Worm (Caenorhabditis elegans): Measurements from ENCODE around the gene K10G4.10.
"Not testable (repeated sequence)": the region's sequence is repeated elsewhere in the genome, so short reads cannot be mapped to it uniquely, and the experiment has no call there.

K10G4.10 gene

ce11 chrV:17248915-17249314 is 24.4 kb upstream of the K10G4.10 start, which contains the start of gene clec-243:
clec-243 (minus strand) TSS chrV:17249015.
- TF ChIP-seq T23F11.4 (GFP tag; optimal IDR thresholded peaks at IDR 0.05) (no peak), lim-6 (tag; optimal IDR thresholded peaks at IDR 0.05) (no peak), unc-42 (tag; optimal IDR thresholded peaks at IDR 0.05) (no peak), hlh-6 (tag; optimal IDR thresholded peaks at IDR 0.05) (no peak), unc-55 (GFP tag; optimal IDR thresholded peaks at IDR 0.05) (no peak), elt-4 (tag; optimal IDR thresholded peaks at IDR 0.05) (no peak), fax-1 (tag; optimal IDR thresholded peaks at IDR 0.05) (no peak), ceh-22 (tag; optimal IDR thresholded peaks at IDR 0.05) (no peak), zip-5 (tag; optimal IDR thresholded peaks at IDR 0.05) (no peak), unc-3 (GFP tag; conservative IDR thresholded peaks at IDR 0.05) (no peak), unc-3 (tag; optimal IDR thresholded peaks at IDR 0.05) (no peak), pat-9 (tag; optimal IDR thresholded peaks at IDR 0.05) (no peak), ceh-2 (tag; optimal IDR thresholded peaks at IDR 0.05) (no peak), ceh-45 (GFP tag; IDR thresholded peaks at IDR 0.05) (no peak), mec-3 (tag; optimal IDR thresholded peaks at IDR 0.05; ENCODE audit: borderline replicate concordance) (no peak), tbx-2 (tag; optimal IDR thresholded peaks at IDR 0.05) (no peak), C38D4.7 (GFP tag; optimal IDR thresholded peaks at IDR 0.05) (no peak), hlh-30 (tag; optimal IDR thresholded peaks at IDR 0.05; ENCODE audit: insufficient read depth) (no peak), sox-2 (GFP tag; IDR thresholded peaks at IDR 0.05) (no peak)

- no peak for TF ChIP-seq hlh-8 (tag; optimal IDR thresholded peaks at IDR 0.05)
- no peak for TF ChIP-seq ceh-30 (tag; optimal IDR thresholded peaks at IDR 0.05)
- no peak for TF ChIP-seq fax-1 (tag; optimal IDR thresholded peaks at IDR 0.05)
- TF ChIP-seq ahr-1 (tag; optimal IDR thresholded peaks at IDR 0.05) = no peak
- no peak for TF ChIP-seq fkh-10 (GFP tag; optimal IDR thresholded peaks at IDR 0.05)
- no peak for TF ChIP-seq rnt-1 (tag; optimal IDR thresholded peaks at IDR 0.05)
- TF ChIP-seq ama-1 (optimal IDR thresholded peaks at IDR 0.05) = no peak
- TF ChIP-seq Y22D7AL.16 (tag; optimal IDR thresholded peaks at IDR 0.05) = no peak
- no peak for TF ChIP-seq K02D7.2 (tag; optimal IDR thresholded peaks at IDR 0.05)
- no peak for TF ChIP-seq lin-11 (tag; optimal IDR thresholded peaks at IDR 0.05)
- TF ChIP-seq ceh-31 (tag; optimal IDR thresholded peaks at IDR 0.05) = no peak
- TF ChIP-seq hlh-6 (tag; optimal IDR thresholded peaks at IDR 0.05) = no peak
- TF ChIP-seq pha-2 (tag; optimal IDR thresholded peaks at IDR 0.05) = no peak
- no peak for TF ChIP-seq nfya-1 (tag; optimal IDR thresholded peaks at IDR 0.05)
- TF ChIP-seq ref-2 (tag; optimal IDR thresholded peaks at IDR 0.05) = no peak
- TF ChIP-seq nhr-11 (tag; optimal IDR thresholded peaks at IDR 0.05) = no peak
- no peak for TF ChIP-seq tbx-2 (tag; optimal IDR thresholded peaks at IDR 0.05)
- TF ChIP-seq hlh-15 (tag; optimal IDR thresholded peaks at IDR 0.05) = no peak
- no peak for TF ChIP-seq madf-2 (tag; optimal IDR thresholded peaks at IDR 0.05)
Observed at ce11 chrV:17251364-17251961, 21.9 kb upstream of the K10G4.10 start, which contains the start of gene Y61B8A.6. Y61B8A.6 (plus strand) TSS chrV:17251911.

ce11 chrV:17255028-17255427 is 18.3 kb upstream of the K10G4.10 start, which contains the start of gene srh-116:
srh-116 (minus strand) TSS chrV:17255128.
- not testable (repeated sequence) for TF ChIP-seq ceh-14, unc-86, ahr-1 (tag; optimal IDR thresholded peaks at IDR 0.05)

- no peak for TF ChIP-seq pha-4 (tag; optimal IDR thresholded peaks at IDR 0.05)
- no peak for TF ChIP-seq ceh-18 (tag; optimal IDR thresholded peaks at IDR 0.05)
- no peak for TF ChIP-seq pqm-1 (tag; optimal IDR thresholded peaks at IDR 0.05)
- no peak for TF ChIP-seq ceh-22 (tag; optimal IDR thresholded peaks at IDR 0.05)
Observed at ce11 chrV:17255454-17255853, 17.9 kb upstream of the K10G4.10 start, which contains the start of gene srh-115. srh-115 (plus strand) TSS chrV:17255754.

Data from whole organism, late embryonic.